Worm (Caenorhabditis elegans) whole organism, young adult: ENCODE measurements around the gene npr-12.
A peak's percentile ranks its signal among the peaks of the same experiment; 100 is the strongest.

ENCODE experiments used
- B0035.1 ChIP-seq: sonication (generic microtip); optimal IDR thresholded peaks from 2 replicates; lab custom pipeline; 2016; ENCODE audit warnings: missing genetic modification characterization, mild to moderate bottlenecking, missing compliant biosample characterization, missing genotype, missing genetic modification reagents
- D2030.7 ChIP-seq: fragments of 200-800 bp; sonication (Bioruptor generic); IDR thresholded peaks from 2 replicates; pipeline ENCODE4 v1.3.6; 2022; ENCODE audit warnings: missing genetic modification reagents, missing genetic modification characterization, missing compliant biosample characterization
- F10E7.11 ChIP-seq: sonication (generic microtip); optimal IDR thresholded peaks from 2 replicates; lab custom pipeline; 2017; ENCODE audit warnings: mild to moderate bottlenecking, missing genetic modification characterization, moderate library complexity, missing compliant biosample characterization
- F22D6.2 ChIP-seq: sonication (generic microtip); optimal IDR thresholded peaks from 2 replicates; lab custom pipeline; 2016; ENCODE audit warnings: mild to moderate bottlenecking, missing genetic modification characterization, missing compliant biosample characterization
- K11D2.4 ChIP-seq: fragments of 200-800 bp; sonication (Bioruptor generic); IDR thresholded peaks from 2 replicates; pipeline ENCODE4 v1.3.6; 2022; ENCODE audit warnings: missing genetic modification reagents, missing genetic modification characterization, missing compliant biosample characterization
- T07F8.4 ChIP-seq: sonication (generic microtip); optimal IDR thresholded peaks from 2 replicates; lab custom pipeline; 2016; ENCODE audit warnings: mild to moderate bottlenecking, missing genetic modification characterization, moderate library complexity, missing compliant biosample characterization
- Y53G8AR.9 ChIP-seq: fragments of 200-800 bp; sonication (Bioruptor generic); conservative IDR thresholded peaks from 2 replicates; pipeline ENCODE4 v1.3.6; 2022; ENCODE audit warnings: missing genetic modification reagents, missing genetic modification characterization, missing compliant biosample characterization
- athp-1 ChIP-seq: sonication (generic microtip); optimal IDR thresholded peaks from 2 replicates; lab custom pipeline; 2017; ENCODE audit warnings: mild to moderate bottlenecking, missing genetic modification characterization, missing compliant biosample characterization
- attf-6 ChIP-seq: fragments of 200-800 bp; sonication (Bioruptor generic); IDR thresholded peaks from 2 replicates; pipeline ENCODE4 v1.3.6; 2022; ENCODE audit warnings: missing genetic modification reagents, missing genetic modification characterization, missing compliant biosample characterization
- bed-2 ChIP-seq: fragments of 200-800 bp; sonication (Bioruptor generic); IDR thresholded peaks from 2 replicates; pipeline ENCODE4 v1.3.6; 2022; ENCODE audit warnings: missing genetic modification reagents, missing genetic modification characterization, missing compliant biosample characterization
- ceh-100 ChIP-seq: fragments of 200-800 bp; sonication (Bioruptor generic); IDR thresholded peaks from 2 replicates; pipeline ENCODE4 v1.3.6; 2022; ENCODE audit warnings: missing genetic modification reagents, missing genetic modification characterization, missing compliant biosample characterization
- ceh-40 ChIP-seq: fragments of 200-800 bp; sonication (Bioruptor generic); IDR thresholded peaks from 2 replicates; pipeline ENCODE4 v1.3.6; 2022; ENCODE audit warnings: missing genetic modification characterization, missing compliant biosample characterization
- die-1 ChIP-seq: sonication (generic microtip); optimal IDR thresholded peaks from 2 replicates; lab custom pipeline; 2016; ENCODE audit warnings: missing genotype, mild to moderate bottlenecking, missing genetic modification characterization, missing compliant biosample characterization
- dox-1 ChIP-seq: fragments of 200-800 bp; sonication (Bioruptor generic); IDR thresholded peaks from 2 replicates; pipeline ENCODE4 v1.3.6; 2022; ENCODE audit warnings: missing genetic modification reagents, missing genetic modification characterization, missing compliant biosample characterization
- ets-4 ChIP-seq: fragments of 200-800 bp; sonication (Bioruptor generic); optimal IDR thresholded peaks from 2 replicates; lab custom pipeline; 2018; ENCODE audit warnings: mild to moderate bottlenecking, missing genetic modification characterization, missing compliant biosample characterization
- gei-17 ChIP-seq: fragments of 200-800 bp; sonication (Bioruptor generic); optimal IDR thresholded peaks from 2 replicates; lab custom pipeline; 2018; ENCODE audit warnings: mild to moderate bottlenecking, missing genetic modification characterization, missing compliant biosample characterization
- hmg-20 ChIP-seq: fragments of 200-800 bp; sonication (Bioruptor generic); IDR thresholded peaks from 2 replicates; pipeline ENCODE4 v1.3.6; 2022; ENCODE audit warnings: missing genetic modification reagents, missing genetic modification characterization, missing compliant biosample characterization
- hrde-1 ChIP-seq: sonication (generic microtip); optimal IDR thresholded peaks from 2 replicates; lab custom pipeline; 2016; ENCODE audit warnings: missing genetic modification characterization, mild to moderate bottlenecking, missing compliant biosample characterization, moderate library complexity, missing genotype, missing genetic modification reagents, borderline replicate concordance
- lin-26 ChIP-seq: fragments of 200-800 bp; sonication (Bioruptor generic); IDR thresholded peaks from 2 replicates; pipeline ENCODE4 v1.3.6; 2022; ENCODE audit warnings: missing genetic modification reagents, missing genetic modification characterization, missing compliant biosample characterization
- lin-35 ChIP-seq, 3 experiments: fragments of 150-350 bp in 2 of 3; sonication (generic microtip) in 1 of 3; optimal IDR thresholded peaks; 2 replicates each; lab custom pipeline; 2014 to 2018; ENCODE audit warnings: missing biosample characterization in 3 of 3, missing genetic modification characterization in 3 of 3, missing genetic modification reagents in 3 of 3
- lsl-1 ChIP-seq: fragments of 200-800 bp; sonication (Bioruptor generic); optimal IDR thresholded peaks from 2 replicates; lab custom pipeline; 2018; ENCODE audit warnings: mild to moderate bottlenecking, missing genetic modification characterization, moderate library complexity, missing compliant biosample characterization
- madf-3 ChIP-seq: fragments of 200-800 bp; sonication (Bioruptor generic); IDR thresholded peaks from 2 replicates; pipeline ENCODE4 v1.3.6; 2022; ENCODE audit warnings: missing genetic modification reagents, missing genetic modification characterization, missing compliant biosample characterization
- mcd-1 ChIP-seq: fragments of 200-800 bp; sonication (Bioruptor generic); IDR thresholded peaks from 2 replicates; pipeline ENCODE4 v1.3.6; 2022; ENCODE audit warnings: missing genetic modification reagents, missing genetic modification characterization, missing compliant biosample characterization
- nfya-1 ChIP-seq: sonication (generic microtip); optimal IDR thresholded peaks from 2 replicates; lab custom pipeline; 2017; ENCODE audit warnings: antibody characterized with exemption, missing compliant biosample characterization, missing genetic modification characterization, borderline replicate concordance; ENCODE audit not compliant: insufficient read depth
- nhr-179 ChIP-seq: sonication (generic microtip); optimal IDR thresholded peaks from 2 replicates; lab custom pipeline; 2016; ENCODE audit warnings: mild to moderate bottlenecking, missing genetic modification characterization, missing compliant biosample characterization
- snpc-4 ChIP-seq, 5 experiments: fragments of 150-350 bp in 1 of 5; sonication (generic microtip) in 4 of 5; optimal IDR thresholded peaks; 2 replicates each; lab custom pipeline; 2014 to 2018; ENCODE audit warnings: missing genetic modification characterization in 5 of 5, missing biosample characterization in 3 of 5, antibody characterized with exemption in 2 of 5, mild to moderate bottlenecking in 2 of 5, missing compliant biosample characterization in 2 of 5, missing genotype in 2 of 5, moderate library complexity in 2 of 5, missing genetic modification reagents in 1 of 5
- sptf-2 ChIP-seq: fragments of 200-800 bp; sonication (Bioruptor generic); optimal IDR thresholded peaks from 2 replicates; lab custom pipeline; 2018; ENCODE audit warnings: mild to moderate bottlenecking, missing genetic modification characterization, missing compliant biosample characterization
- tbp1 ChIP-seq: fragments of 200-800 bp; sonication (Bioruptor generic); optimal IDR thresholded peaks from 2 replicates; lab custom pipeline; 2018; ENCODE audit warnings: mild to moderate bottlenecking, missing genetic modification characterization, missing compliant biosample characterization
- zfh-2 ChIP-seq: fragments of 200-800 bp; sonication (Bioruptor generic); conservative IDR thresholded peaks from 2 replicates; pipeline ENCODE4 v1.3.6; 2022; ENCODE audit warnings: missing genetic modification reagents, missing genetic modification characterization, missing compliant biosample characterization
- zim-3 ChIP-seq: sonication (generic microtip); optimal IDR thresholded peaks from 2 replicates; lab custom pipeline; 2017; ENCODE audit warnings: mild to moderate bottlenecking, missing genetic modification characterization, moderate library complexity, missing compliant biosample characterization
- ztf-25 ChIP-seq: fragments of 200-800 bp; sonication (Bioruptor generic); IDR thresholded peaks from 2 replicates; pipeline ENCODE4 v1.3.6; 2022; ENCODE audit warnings: missing genetic modification reagents, missing genetic modification characterization, missing compliant biosample characterization
- ztf-6 ChIP-seq: fragments of 200-800 bp; sonication (Bioruptor generic); IDR thresholded peaks from 2 replicates; pipeline ENCODE4 v1.3.6; 2022; ENCODE audit warnings: missing genetic modification reagents, missing genetic modification characterization, missing compliant biosample characterization

The npr-12 gene

ce11 chrIV:6958696-6959095 lies 21.2 kb upstream of the npr-12 start:
- TF ChIP-seq snpc-4 (GFP tag; optimal IDR thresholded peaks at IDR 0.05; lab: Kevin White, UChicago) (no peak), snpc-4 (tag; optimal IDR thresholded peaks at IDR 0.05; lab: Kevin White, UChicago) (no peak), athp-1 (tag; lab: Kevin White, UChicago) (no peak), lin-35 (GFP tag; optimal IDR thresholded peaks at IDR 0.05; lab: Kevin White, UChicago) (peak in 1 of 3 experiments; percentile 58)

DNA sequence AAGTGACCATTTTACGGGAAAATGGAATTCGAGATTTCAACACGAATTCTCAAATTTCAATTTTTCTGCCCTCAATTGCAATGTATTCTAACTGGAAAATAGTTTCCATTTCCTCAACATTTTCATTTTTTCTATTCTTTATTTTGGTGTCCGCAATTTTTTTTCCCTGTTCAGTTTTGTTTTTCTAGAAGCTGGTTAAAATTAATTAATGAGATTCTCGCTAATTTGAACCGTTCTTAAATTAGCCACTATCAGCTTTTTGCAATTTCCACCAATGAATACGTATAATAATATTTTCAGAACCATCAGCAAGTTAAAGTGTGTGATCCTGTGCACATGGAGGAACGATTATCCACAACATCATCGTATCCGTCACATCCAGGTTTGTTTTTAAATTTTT lies 19.9 kb upstream of the npr-12 start, which contains the start of gene jnk-1:
Gene jnk-1 (plus strand): TSS at position 301 of the 400 bp plus-strand sequence.
- no peak for TF ChIP-seq F22D6.2 (tag; lab: Kevin White, UChicago)
- TF ChIP-seq zfh-2 (GFP tag; lab: Robert Waterston, UW) = no peak
- TF ChIP-seq Y53G8AR.9 (GFP tag; lab: Robert Waterston, UW) = no peak
- TF ChIP-seq tbp1 (GFP tag; lab: Kevin White, UChicago) = no peak
- TF ChIP-seq hmg-20 (GFP tag; lab: Robert Waterston, UW) = no peak
- TF ChIP-seq attf-6 (GFP tag; lab: Robert Waterston, UW) = no peak
- no peak for TF ChIP-seq lin-26 (GFP tag; lab: Robert Waterston, UW)
- no peak for TF ChIP-seq gei-17 (GFP tag; lab: Kevin White, UChicago)
- no peak for TF ChIP-seq mcd-1
- no peak for TF ChIP-seq T07F8.4 (tag; lab: Kevin White, UChicago)
- TF ChIP-seq nfya-1 (tag; lab: Kevin White, UChicago) = no peak
- no peak for TF ChIP-seq lsl-1 (GFP tag; lab: Kevin White, UChicago)
- no peak for TF ChIP-seq ets-4
- TF ChIP-seq ztf-6 (GFP tag; lab: Robert Waterston, UW) = no peak
- no peak for TF ChIP-seq die-1 (tag; lab: Kevin White, UChicago)
- TF ChIP-seq hrde-1 (tag; lab: Kevin White, UChicago) = no peak
- TF ChIP-seq zim-3 = no peak
- TF ChIP-seq ceh-100 = no peak
- no peak for TF ChIP-seq ceh-40 (GFP tag; lab: Robert Waterston, UW)
- TF ChIP-seq, all 124 proteins: peak for 0

DNA sequence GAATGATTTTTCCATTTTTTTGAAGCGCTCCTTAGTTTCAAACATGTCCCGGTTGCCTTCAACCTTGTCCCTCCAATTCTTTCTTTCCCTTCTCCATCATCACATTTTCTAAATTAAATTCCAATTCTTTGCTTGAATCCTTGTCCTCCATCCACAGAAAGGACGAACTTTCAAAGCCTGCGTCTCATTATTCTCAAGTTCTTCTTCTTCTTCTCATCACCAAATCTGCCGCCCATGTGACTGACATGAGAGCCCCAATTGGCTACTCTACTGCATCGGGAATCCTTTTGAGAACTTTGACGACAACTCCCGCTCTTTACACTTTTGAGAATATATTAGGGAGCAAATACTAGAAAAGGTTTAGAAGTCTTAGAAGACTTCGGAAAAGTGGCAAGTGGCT lies 19.2 kb upstream of the npr-12 start:
- no peak for TF ChIP-seq F10E7.11 (tag; lab: Kevin White, UChicago)
- no peak for TF ChIP-seq ztf-25 (GFP tag; lab: Robert Waterston, UW)
- no peak for TF ChIP-seq B0035.1 (tag; lab: Kevin White, UChicago)
- no peak for TF ChIP-seq madf-3 (GFP tag; lab: Robert Waterston, UW)
- TF ChIP-seq K11D2.4 (GFP tag; lab: Robert Waterston, UW) = no peak
- TF ChIP-seq nhr-179 (tag; lab: Kevin White, UChicago) = no peak

- TF ChIP-seq ztf-6 (GFP tag; lab: Robert Waterston, UW) (no peak), dox-1 (GFP tag; lab: Robert Waterston, UW) (no peak), D2030.7 (GFP tag; lab: Robert Waterston, UW) (no peak), bed-2 (GFP tag; lab: Robert Waterston, UW) (no peak), mcd-1 (no peak), sptf-2 (GFP tag; lab: Kevin White, UChicago) (no peak), K11D2.4 (GFP tag; lab: Robert Waterston, UW) (no peak), gei-17 (GFP tag; lab: Kevin White, UChicago) (no peak), B0035.1 (tag; lab: Kevin White, UChicago) (no peak)
Observed at ce11 chrIV:6954682-6955081, 17.2 kb upstream of the npr-12 start.
